Worm (Caenorhabditis elegans) whole organism, L3 larva: ENCODE results near the gene srz-63.

Experiments
- R02D3.7 ChIP-seq: fragments of 150-350 bp; optimal IDR thresholded peaks from 2 replicates; lab custom pipeline; 2014; ENCODE audit warnings: missing biosample characterization, missing genetic modification characterization
- ZK546.5 ChIP-seq: sonication (generic microtip); optimal IDR thresholded peaks from 2 replicates; lab custom pipeline; 2017; ENCODE audit warnings: missing biosample characterization, missing genetic modification characterization
- aly-2 ChIP-seq: fragments of 150-350 bp; optimal IDR thresholded peaks from 2 replicates; lab custom pipeline; 2014; ENCODE audit warnings: missing biosample characterization, missing genetic modification characterization
- ama-1 ChIP-seq: fragments of 150-350 bp; optimal IDR thresholded peaks from 2 replicates; lab custom pipeline; 2018
- ceh-16 ChIP-seq: sonication (generic microtip); optimal IDR thresholded peaks from 2 replicates; lab custom pipeline; 2017; ENCODE audit warnings: missing biosample characterization, missing genetic modification characterization
- ceh-28 ChIP-seq: fragments of 150-350 bp; optimal IDR thresholded peaks from 2 replicates; lab custom pipeline; 2014; ENCODE audit warnings: missing biosample characterization, missing genetic modification reagents, missing genetic modification characterization
- ceh-82 ChIP-seq: fragments of 150-350 bp; optimal IDR thresholded peaks from 2 replicates; lab custom pipeline; 2014; ENCODE audit warnings: missing biosample characterization, missing genetic modification characterization
- ceh-9 ChIP-seq: sonication (generic microtip); optimal IDR thresholded peaks from 2 replicates; lab custom pipeline; 2018; ENCODE audit warnings: missing biosample characterization, missing genetic modification characterization
- daf-12 ChIP-seq: fragments of 150-350 bp; optimal IDR thresholded peaks from 2 replicates; lab custom pipeline; 2014; ENCODE audit warnings: missing biosample characterization, missing genetic modification reagents, missing genetic modification characterization
- egl-27 ChIP-seq: sonication (generic microtip); optimal IDR thresholded peaks from 4 replicates; lab custom pipeline; 2017; ENCODE audit warnings: missing biosample characterization, missing genetic modification reagents, missing genetic modification characterization
- egl-5 ChIP-seq: fragments of 150-350 bp; optimal IDR thresholded peaks from 2 replicates; lab custom pipeline; 2017; ENCODE audit warnings: missing biosample characterization, missing genetic modification reagents, missing genetic modification characterization, inconsistent platforms
- elt-1 ChIP-seq: fragments of 150-350 bp; optimal IDR thresholded peaks from 2 replicates; lab custom pipeline; 2014; ENCODE audit warnings: missing biosample characterization, missing genetic modification characterization
- elt-3 ChIP-seq, 3 experiments: fragments of 150-350 bp in 1 of 3; sonication (generic microtip) in 2 of 3; optimal IDR thresholded peaks; 2 replicates in 2 of 3; 4 replicates in 1 of 3; lab custom pipeline; 2014 to 2017; ENCODE audit warnings: missing biosample characterization in 3 of 3, missing genetic modification characterization in 3 of 3
- eor-1 ChIP-seq, 2 experiments: fragments of 150-350 bp; optimal IDR thresholded peaks; 2 replicates each; lab custom pipeline; 2014 to 2018; ENCODE audit warnings: missing biosample characterization in 2 of 2, missing genetic modification characterization in 2 of 2
- fkh-10 ChIP-seq: sonication (generic microtip); optimal IDR thresholded peaks from 2 replicates; lab custom pipeline; 2017; ENCODE audit warnings: missing biosample characterization, missing genetic modification reagents, missing genetic modification characterization
- fkh-2 ChIP-seq: fragments of 150-350 bp; optimal IDR thresholded peaks from 2 replicates; lab custom pipeline; 2014; ENCODE audit warnings: missing biosample characterization, missing genetic modification reagents, missing genetic modification characterization
- fos-1 ChIP-seq: fragments of 150-350 bp; optimal IDR thresholded peaks from 2 replicates; lab custom pipeline; 2014; ENCODE audit warnings: missing biosample characterization, missing genetic modification characterization
- hmg-11 ChIP-seq: sonication (generic microtip); optimal IDR thresholded peaks from 2 replicates; lab custom pipeline; 2016; ENCODE audit warnings: missing genetic modification characterization, missing compliant biosample characterization
- jun-1 ChIP-seq: fragments of 150-350 bp; optimal IDR thresholded peaks from 2 replicates; lab custom pipeline; 2014; ENCODE audit warnings: missing biosample characterization, missing genetic modification reagents, missing genetic modification characterization
- lin-39 ChIP-seq: fragments of 150-350 bp; optimal IDR thresholded peaks from 2 replicates; lab custom pipeline; 2018; ENCODE audit warnings: missing biosample characterization, missing genetic modification reagents, missing genetic modification characterization
- lsy-12 ChIP-seq: sonication (generic microtip); optimal IDR thresholded peaks from 2 replicates; lab custom pipeline; 2016; ENCODE audit warnings: mild to moderate bottlenecking, missing genetic modification characterization, missing compliant biosample characterization
- mml-1 ChIP-seq: fragments of 150-350 bp; sonication (generic microtip); optimal IDR thresholded peaks from 3 replicates; lab custom pipeline; 2014; ENCODE audit warnings: missing biosample characterization, missing genetic modification characterization
- nfya-1 ChIP-seq: sonication (generic microtip); optimal IDR thresholded peaks from 2 replicates; lab custom pipeline; 2017; ENCODE audit warnings: missing genetic modification characterization, mild to moderate bottlenecking, missing compliant biosample characterization, antibody characterized with exemption, moderate library complexity; ENCODE audit not compliant: insufficient read depth
- nhr-11 ChIP-seq: fragments of 150-350 bp; optimal IDR thresholded peaks from 2 replicates; lab custom pipeline; 2014; ENCODE audit warnings: missing biosample characterization, missing genetic modification characterization
- nhr-23 ChIP-seq: fragments of 150-350 bp; optimal IDR thresholded peaks from 2 replicates; lab custom pipeline; 2014; ENCODE audit warnings: missing biosample characterization, missing genetic modification reagents, missing genetic modification characterization
- nhr-25 ChIP-seq: sonication (generic microtip); optimal IDR thresholded peaks from 2 replicates; lab custom pipeline; 2017; ENCODE audit warnings: missing biosample characterization, missing genetic modification characterization
- nhr-28 ChIP-seq: fragments of 150-350 bp; optimal IDR thresholded peaks from 2 replicates; lab custom pipeline; 2014; ENCODE audit warnings: missing biosample characterization, missing genetic modification characterization
- nhr-43 ChIP-seq: sonication (generic microtip); optimal IDR thresholded peaks from 2 replicates; lab custom pipeline; 2016; ENCODE audit warnings: mild to moderate bottlenecking, missing genetic modification characterization, missing compliant biosample characterization; ENCODE audit not compliant: poor library complexity, severe bottlenecking
- nhr-67 ChIP-seq: fragments of 150-350 bp; optimal IDR thresholded peaks from 2 replicates; lab custom pipeline; 2014; ENCODE audit warnings: missing biosample characterization, missing genetic modification characterization
- pha-4 ChIP-seq: fragments of 150-350 bp; optimal IDR thresholded peaks from 2 replicates; lab custom pipeline; 2014; ENCODE audit warnings: missing biosample characterization, missing genetic modification reagents, missing genetic modification characterization
- pqm-1 ChIP-seq: fragments of 150-350 bp; optimal IDR thresholded peaks from 2 replicates; lab custom pipeline; 2017; ENCODE audit warnings: missing biosample characterization, missing genetic modification characterization, inconsistent platforms
- sea-2 ChIP-seq: fragments of 150-350 bp; sonication (generic microtip); optimal IDR thresholded peaks from 4 replicates; lab custom pipeline; 2014; ENCODE audit warnings: missing biosample characterization, missing genetic modification reagents, missing genetic modification characterization
- skn-1 ChIP-seq: fragments of 150-350 bp; optimal IDR thresholded peaks from 2 replicates; lab custom pipeline; 2014; ENCODE audit warnings: missing biosample characterization, missing genetic modification characterization
- snpc-4 ChIP-seq: fragments of 150-350 bp; optimal IDR thresholded peaks from 2 replicates; lab custom pipeline; 2014; ENCODE audit warnings: missing biosample characterization, missing genetic modification characterization
- tbx-2 ChIP-seq: sonication (generic microtip); optimal IDR thresholded peaks from 2 replicates; lab custom pipeline; 2016; ENCODE audit warnings: mild to moderate bottlenecking, missing genetic modification characterization, missing compliant biosample characterization
- unc-39 ChIP-seq: sonication (generic microtip); optimal IDR thresholded peaks from 4 replicates; lab custom pipeline; 2017; ENCODE audit warnings: missing biosample characterization, missing genetic modification characterization
- ztf-4 ChIP-seq: fragments of 150-350 bp; optimal IDR thresholded peaks from 2 replicates; lab custom pipeline; 2014; ENCODE audit warnings: missing biosample characterization, missing genetic modification characterization

Gene srz-63

DNA sequence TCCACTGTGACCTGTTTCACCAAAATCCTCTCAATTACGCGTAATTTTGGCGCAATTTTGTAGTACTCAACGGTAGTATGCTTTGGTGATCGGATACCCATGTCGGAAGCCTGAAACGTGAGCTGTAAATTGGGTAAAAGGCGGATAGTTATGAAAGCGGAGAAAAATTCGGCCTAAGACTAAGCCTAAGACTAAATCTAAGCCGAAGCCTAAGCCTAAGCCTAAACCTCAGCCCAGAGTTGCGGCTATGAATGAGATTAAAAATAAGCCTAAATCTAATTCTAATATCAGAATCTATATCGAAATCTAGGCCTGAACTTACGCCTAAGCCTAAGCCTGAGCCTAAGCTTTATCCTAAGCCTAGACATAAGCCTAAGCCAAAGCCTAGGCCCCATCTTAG lies 26.2 kb upstream of the srz-63 start, which contains the start of gene lin-42:
Gene lin-42 (minus strand): TSS at position 101 of the 400 bp plus-strand sequence.
- no peak for TF ChIP-seq ceh-9 (tag; lab: Kevin White, UChicago)
- TF ChIP-seq nfya-1 (tag; lab: Kevin White, UChicago): no peak

DNA sequence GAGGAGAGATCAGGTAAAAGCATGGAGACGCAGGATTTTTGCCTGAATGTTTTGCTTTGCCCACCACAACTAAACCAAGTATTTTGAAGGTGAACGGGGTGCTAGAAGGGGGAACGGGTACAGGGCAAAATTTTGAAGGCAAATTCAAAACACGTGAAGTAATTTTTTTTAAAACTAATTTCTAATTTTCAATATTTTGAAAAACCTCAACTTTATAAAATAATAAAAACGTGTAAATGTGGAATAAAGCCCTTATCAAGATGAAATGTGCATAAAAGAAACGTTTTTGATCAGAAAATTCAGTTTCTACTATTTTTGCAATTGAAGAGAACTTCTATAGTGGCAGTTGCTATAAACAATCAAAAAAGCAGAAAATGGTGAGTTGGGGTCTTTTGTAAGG lies 22.8 kb upstream of the srz-63 start, which contains the start of gene clec-119:
Gene clec-119 (plus strand): TSS at position 301 of the 400 bp plus-strand sequence.
- TF ChIP-seq tbx-2: no peak
- TF ChIP-seq nhr-25: no peak
- no peak for TF ChIP-seq pha-4 (tag; lab: Kevin White, UChicago)
- no peak for TF ChIP-seq lsy-12
- no peak for TF ChIP-seq elt-1
- no peak for TF ChIP-seq nhr-28 (tag; lab: Kevin White, UChicago)
- TF ChIP-seq fkh-2 (tag; lab: Kevin White, UChicago): no peak
- TF ChIP-seq daf-12 (tag; lab: Kevin White, UChicago): no peak
- no peak for TF ChIP-seq pqm-1 (tag; lab: Kevin White, UChicago)
- TF ChIP-seq skn-1 (tag; lab: Kevin White, UChicago): no peak
- TF ChIP-seq fkh-10 (GFP tag; lab: Kevin White, UChicago): no peak
- no peak for TF ChIP-seq R02D3.7 (tag; lab: Kevin White, UChicago)
- no peak for TF ChIP-seq nfya-1 (tag; lab: Kevin White, UChicago)
- TF ChIP-seq elt-3 (tag; optimal IDR thresholded peaks at IDR 0.05; lab: Kevin White, UChicago): no peak
- TF ChIP-seq sea-2 (GFP tag; lab: Kevin White, UChicago): no peak
- TF ChIP-seq nhr-23 (tag; lab: Kevin White, UChicago): no peak
- no peak for TF ChIP-seq ceh-16 (tag; lab: Kevin White, UChicago)
- TF ChIP-seq hmg-11 (tag; lab: Kevin White, UChicago): no peak
- no peak for TF ChIP-seq egl-5

DNA sequence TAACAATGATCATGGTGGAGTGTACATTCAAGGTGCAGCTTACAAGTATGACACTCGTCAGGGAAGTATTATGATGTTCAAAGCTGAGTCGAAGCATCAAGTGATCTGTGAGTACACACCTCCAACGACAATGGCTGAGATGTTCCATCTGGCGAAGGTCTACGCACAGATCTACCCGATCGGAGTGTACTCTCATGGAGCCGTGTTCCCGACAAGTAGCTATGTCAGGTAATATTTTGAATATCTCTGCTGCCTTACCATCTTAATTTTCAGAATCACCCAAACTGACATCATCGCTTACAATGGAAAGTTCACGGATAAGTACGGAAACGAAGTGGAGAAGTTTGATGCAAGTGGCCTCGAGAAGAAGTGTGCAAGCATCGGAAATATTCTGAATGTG lies 21.7 kb upstream of the srz-63 start:
- TF ChIP-seq tbx-2 (no peak), nhr-11 (tag; lab: Kevin White, UChicago) (no peak), mml-1 (no peak)

ce11 chrII:1258634-1259033 lies 19.8 kb upstream of the srz-63 start, which contains the start of gene clpr-2:
clpr-2 (plus strand) TSS chrII:1258934.
- TF ChIP-seq eor-1 (tag; optimal IDR thresholded peaks at IDR 0.05; lab: Kevin White, UChicago) (no peak), snpc-4 (no peak), ZK546.5 (no peak), ceh-82 (tag; lab: Kevin White, UChicago) (no peak), lin-39 (tag; lab: Kevin White, UChicago) (no peak), pha-4 (tag; lab: Kevin White, UChicago) (no peak), pqm-1 (tag; lab: Kevin White, UChicago) (no peak), unc-39 (tag; lab: Kevin White, UChicago) (no peak), fos-1 (tag; lab: Kevin White, UChicago) (no peak), nhr-11 (tag; lab: Kevin White, UChicago) (no peak), fkh-10 (GFP tag; lab: Kevin White, UChicago) (no peak), nhr-67 (no peak), hmg-11 (tag; lab: Kevin White, UChicago) (no peak), ceh-16 (tag; lab: Kevin White, UChicago) (no peak), ceh-28 (tag; lab: Kevin White, UChicago) (no peak)

- TF ChIP-seq jun-1 (tag; lab: Kevin White, UChicago): no peak
- TF ChIP-seq aly-2: no peak
- TF ChIP-seq ztf-4 (tag; lab: Kevin White, UChicago): no peak
- TF ChIP-seq eor-1 (tag; optimal IDR thresholded peaks at IDR 0.05; lab: Kevin White, UChicago): no peak
- no peak for TF ChIP-seq skn-1 (tag; lab: Kevin White, UChicago)
- no peak for TF ChIP-seq nhr-43 (tag; lab: Kevin White, UChicago)
- no peak for TF ChIP-seq snpc-4
- TF ChIP-seq ZK546.5: no peak
- no peak for TF ChIP-seq nhr-67
- TF ChIP-seq ama-1 (lab: Kevin White, UChicago): no peak
- TF ChIP-seq egl-27 (tag; lab: Kevin White, UChicago): no peak
- no peak for TF ChIP-seq elt-1
Measured at ce11 chrII:1266790-1267189, 11.7 kb upstream of the srz-63 start, which contains the start of gene oac-30. oac-30 (minus strand) TSS chrII:1266890.
